Fruit fly (Drosophila melanogaster): Measurements from ENCODE around the gene CG18787.

CG18787 gene

DNA sequence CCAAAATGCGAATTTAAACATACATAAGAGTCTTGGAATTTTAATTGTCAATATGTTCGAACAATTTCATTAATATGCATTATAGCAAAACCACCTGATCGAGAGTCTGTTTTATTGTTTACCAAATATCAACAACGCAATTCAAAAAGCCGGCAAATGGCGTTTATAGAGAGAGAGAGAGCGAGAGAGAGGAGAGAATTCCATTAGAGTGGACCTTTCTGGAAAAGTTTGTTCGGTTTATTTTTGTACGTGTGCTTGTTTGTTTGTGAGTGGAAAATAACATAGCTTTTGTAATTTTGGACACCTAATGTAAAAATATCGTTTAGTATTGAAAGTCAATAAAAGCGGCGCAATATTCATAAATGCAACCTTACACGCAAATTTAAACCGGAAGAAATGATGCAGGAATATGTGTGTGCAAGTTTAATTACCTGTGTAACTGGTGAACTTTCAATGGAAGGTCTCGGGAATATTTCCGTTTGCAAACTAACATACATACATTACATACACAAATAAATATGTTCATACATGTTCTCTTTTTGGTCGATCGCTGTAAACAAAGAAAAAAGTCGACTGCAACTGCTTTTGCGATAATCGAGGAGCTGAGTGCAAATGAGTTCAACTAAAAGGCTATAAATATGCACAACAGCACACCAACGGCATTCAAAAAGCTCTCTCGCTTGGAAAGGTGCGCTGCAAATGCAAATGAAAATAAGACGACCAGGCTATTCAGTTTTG lies 45.6 kb upstream of the CG18787 start, which contains the start of gene CG6785 (continued):
- TF ChIP-seq CG17359 (tag; optimal IDR thresholded peaks at IDR 0.05) (peak; percentile 88), dati (GFP tag; IDR thresholded peaks at IDR 0.05) (no peak), org-1 (GFP tag; optimal IDR thresholded peaks at IDR 0.05) (peak; percentile 90), tup (GFP tag; optimal IDR thresholded peaks at IDR 0.05) (peak; percentile 66), zfh1 (GFP tag; IDR thresholded peaks at IDR 0.05) (0 out of 3 replicates have a peak, but pooled peaks have one; percentile 34), Ada2b (GFP tag; IDR thresholded peaks at IDR 0.05) (no peak), wek (GFP tag; optimal IDR thresholded peaks at IDR 0.05) (peak; percentile 97), CG9215 (GFP tag; IDR thresholded peaks at IDR 0.05) (no peak), yki (optimal IDR thresholded peaks at IDR 0.05) (no peak), prd (optimal IDR thresholded peaks at IDR 0.05) (no peak), prd (GFP tag; IDR thresholded peaks at IDR 0.05) (peak; percentile 55; the same call in 2 of the 3 replicates), CG12299 (tag; optimal IDR thresholded peaks at IDR 0.05) (peak; percentile 89)

DNA sequence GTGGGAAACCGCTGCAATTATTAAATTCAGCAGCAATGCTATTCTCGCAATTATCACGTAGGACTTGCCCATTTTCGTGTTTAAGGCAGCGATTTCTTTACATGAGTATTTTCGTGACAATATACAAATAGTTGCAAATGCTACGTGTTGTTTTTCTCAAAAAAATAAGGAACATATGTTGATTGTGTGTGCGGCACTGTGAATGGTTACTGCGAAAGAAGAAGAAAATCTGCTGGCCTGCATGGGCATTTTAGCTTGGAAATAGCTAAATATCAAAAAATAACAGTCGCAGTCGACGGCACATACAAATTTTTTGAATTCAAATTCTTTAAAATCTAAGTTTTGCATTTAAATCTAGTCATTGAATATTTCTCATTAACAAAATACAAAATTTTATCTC lies 41.4 kb upstream of the CG18787 start, which contains the start of gene CG6766:
Gene CG6766 (minus strand): TSS at position 180 of the 400 bp plus-strand sequence.
- TF ChIP-seq CG43689 (GFP tag; IDR thresholded peaks at IDR 0.05): no peak
- peak; percentile 48; the same call in 1 of the 2 replicates for TF ChIP-seq CG13287 (GFP tag; IDR thresholded peaks at IDR 0.05; ENCODE audit: partially characterized antibody)
- TF ChIP-seq CG15073 (GFP tag; optimal IDR thresholded peaks at IDR 0.05): peak; percentile 41
- TF ChIP-seq YL-1 (GFP tag; optimal IDR thresholded peaks at IDR 0.05): peak; percentile 57
- TF ChIP-seq stwl (tag; optimal IDR thresholded peaks at IDR 0.05): peak; percentile 73
- no peak for TF ChIP-seq NC2α (GFP tag; optimal IDR thresholded peaks at IDR 0.05)
- peak; percentile 49 for TF ChIP-seq E2f2 (GFP tag; IDR thresholded peaks at IDR 0.05)
- TF ChIP-seq Fer2 (tag; optimal IDR thresholded peaks at IDR 0.05): no peak
- peak; percentile 35 for TF ChIP-seq Sry-δ (GFP tag; optimal IDR thresholded peaks at IDR 0.05)
- peak; percentile 28 for TF ChIP-seq HmgD (GFP tag; optimal IDR thresholded peaks at IDR 0.05)
- no peak for TF ChIP-seq lab (GFP tag; optimal IDR thresholded peaks at IDR 0.05)
- peak; percentile 77 for TF ChIP-seq twi (tag; optimal IDR thresholded peaks at IDR 0.05)
- TF ChIP-seq row (GFP tag; IDR thresholded peaks at IDR 0.05): peak; percentile 80
- peak; percentile 52 for TF ChIP-seq nmo (GFP tag; optimal IDR thresholded peaks at IDR 0.05)
- TF ChIP-seq bbx (GFP tag; IDR thresholded peaks at IDR 0.05; ENCODE audit: partially characterized antibody): peak; percentile 35; the same call in 1 of the 2 replicates
- peak; percentile 5 for TF ChIP-seq CHES-1-like (GFP tag; optimal IDR thresholded peaks at IDR 0.05)
- peak; percentile 48 for TF ChIP-seq Med (GFP tag)
- no peak for TF ChIP-seq lilli (GFP tag; optimal IDR thresholded peaks at IDR 0.05)
- TF ChIP-seq CG34376 (GFP tag; optimal IDR thresholded peaks at IDR 0.05): peak; percentile 9
- no peak for TF ChIP-seq exex (tag; optimal IDR thresholded peaks at IDR 0.05)
- TF ChIP-seq sug (tag; optimal IDR thresholded peaks at IDR 0.05): peak; percentile 19
- peak; percentile 6 to 88 for TF ChIP-seq crp (GFP tag; optimal IDR thresholded peaks at IDR 0.05)
- peak; percentile 58 for TF ChIP-seq Dref (GFP tag; IDR thresholded peaks at IDR 0.05)
- peak; percentile 24 for TF ChIP-seq bigmax (GFP tag; optimal IDR thresholded peaks at IDR 0.05)
- peak; percentile 60 for TF ChIP-seq MESR4 (GFP tag; optimal IDR thresholded peaks at IDR 0.05)
- peak; percentile 99 for TF ChIP-seq CG17385 (GFP tag; optimal IDR thresholded peaks at IDR 0.05)
- TF ChIP-seq CG15514 (GFP tag; optimal IDR thresholded peaks at IDR 0.05): peak; percentile 23
- no peak for TF ChIP-seq Poxn (GFP tag; IDR thresholded peaks at IDR 0.05)
- TF ChIP-seq corto (GFP tag; optimal IDR thresholded peaks at IDR 0.05): no peak
- TF ChIP-seq CG4617 (GFP tag; optimal IDR thresholded peaks at IDR 0.05; ENCODE audit: borderline replicate concordance): peak; percentile 65
- TF ChIP-seq Max (GFP tag; optimal IDR thresholded peaks at IDR 0.05): no peak
- peak; percentile 27 for TF ChIP-seq gfzf (GFP tag; optimal IDR thresholded peaks at IDR 0.05)
- TF ChIP-seq B-H2 (GFP tag; optimal IDR thresholded peaks at IDR 0.05): peak; percentile 34
- no peak for TF ChIP-seq emc (GFP tag; optimal IDR thresholded peaks at IDR 0.05)
- TF ChIP-seq CG2712 (tag; optimal IDR thresholded peaks at IDR 0.05): peak; percentile 15
- TF ChIP-seq CG14710 (tag; optimal IDR thresholded peaks at IDR 0.05): peak; percentile 31
- no peak for TF ChIP-seq HLH3B (GFP tag; IDR thresholded peaks at IDR 0.05)

All from whole organism, embryonic.